Worm (Caenorhabditis elegans) whole organism, mixed stage, embryonic: Measurements from ENCODE around the gene slc-9B.1.

Source experiments
- M03D4.4 ChIP-seq: sonication (generic microtip); optimal IDR thresholded peaks from 2 replicates; lab custom pipeline; 2017; ENCODE audit warnings: mild to moderate bottlenecking, missing genetic modification characterization, missing compliant biosample characterization
- blmp-1 ChIP-seq: fragments of 150-350 bp; optimal IDR thresholded peaks from 2 replicates; lab custom pipeline; 2014; ENCODE audit warnings: missing biosample characterization, missing genetic modification characterization
- ceh-43 ChIP-seq: fragments of 200-800 bp; sonication (Bioruptor generic); optimal IDR thresholded peaks from 2 replicates; lab custom pipeline; 2018; ENCODE audit warnings: mild to moderate bottlenecking, missing genetic modification characterization, moderate library complexity, missing compliant biosample characterization
- ceh-83 ChIP-seq: fragments of 200-800 bp; sonication (Bioruptor generic); optimal IDR thresholded peaks from 2 replicates; lab custom pipeline; 2018; ENCODE audit warnings: mild to moderate bottlenecking, missing genetic modification characterization, missing compliant biosample characterization
- ces-1 ChIP-seq: fragments of 150-350 bp; optimal IDR thresholded peaks from 2 replicates; lab custom pipeline; 2014; ENCODE audit warnings: missing biosample characterization, missing genetic modification reagents, missing genetic modification characterization
- cnd-1 ChIP-seq: fragments of 200-800 bp; sonication (Bioruptor generic); optimal IDR thresholded peaks from 2 replicates; lab custom pipeline; 2018; ENCODE audit warnings: mild to moderate bottlenecking, missing genetic modification characterization, missing compliant biosample characterization
- drap-1 ChIP-seq: fragments of 200-800 bp; sonication (Bioruptor generic); optimal IDR thresholded peaks from 3 replicates; lab custom pipeline; 2018; ENCODE audit warnings: mild to moderate bottlenecking, missing genetic modification characterization, missing compliant biosample characterization
- elt-3 ChIP-seq: fragments of 150-350 bp; optimal IDR thresholded peaks from 2 replicates; lab custom pipeline; 2014; ENCODE audit warnings: missing biosample characterization, missing genetic modification characterization
- flh-1 ChIP-seq: fragments of 200-800 bp; sonication (Bioruptor generic); optimal IDR thresholded peaks from 2 replicates; lab custom pipeline; 2018; ENCODE audit warnings: mild to moderate bottlenecking, missing genetic modification characterization, moderate library complexity, missing compliant biosample characterization
- lin-13 ChIP-seq: fragments of 150-350 bp; optimal IDR thresholded peaks from 2 replicates; lab custom pipeline; 2014; ENCODE audit warnings: missing biosample characterization, missing genetic modification characterization
- lin-32 ChIP-seq: fragments of 200-800 bp; sonication (Bioruptor generic); optimal IDR thresholded peaks from 2 replicates; lab custom pipeline; 2018; ENCODE audit warnings: mild to moderate bottlenecking, missing genetic modification characterization, missing compliant biosample characterization
- mab-5 ChIP-seq: fragments of 150-350 bp; optimal IDR thresholded peaks from 2 replicates; lab custom pipeline; 2014; ENCODE audit warnings: missing biosample characterization, missing genetic modification characterization
- mep-1 ChIP-seq: fragments of 150-350 bp; optimal IDR thresholded peaks from 2 replicates; lab custom pipeline; 2017; ENCODE audit warnings: missing biosample characterization, missing genetic modification reagents, missing genetic modification characterization, inconsistent platforms
- mls-2 ChIP-seq: sonication (generic microtip); optimal IDR thresholded peaks from 2 replicates; lab custom pipeline; 2016; ENCODE audit warnings: mild to moderate bottlenecking, missing genetic modification characterization, moderate library complexity, missing compliant biosample characterization
- nhr-12 ChIP-seq: fragments of 150-350 bp; optimal IDR thresholded peaks from 2 replicates; lab custom pipeline; 2014; ENCODE audit warnings: missing biosample characterization, missing genetic modification characterization
- nhr-237 ChIP-seq: fragments of 150-350 bp; optimal IDR thresholded peaks from 2 replicates; lab custom pipeline; 2014; ENCODE audit warnings: missing biosample characterization, missing genetic modification characterization
- pha-4 ChIP-seq: fragments of 150-350 bp; optimal IDR thresholded peaks from 2 replicates; lab custom pipeline; 2018; ENCODE audit warnings: missing biosample characterization, missing genetic modification reagents, missing genetic modification characterization
- snpc-4 ChIP-seq: fragments of 150-350 bp; optimal IDR thresholded peaks from 2 replicates; lab custom pipeline; 2014; ENCODE audit warnings: missing biosample characterization, missing genetic modification characterization
- sptf-1 ChIP-seq: sonication (generic microtip); optimal IDR thresholded peaks from 2 replicates; lab custom pipeline; 2017; ENCODE audit warnings: mild to moderate bottlenecking, missing genetic modification characterization, moderate library complexity, missing compliant biosample characterization
- tbx-8 ChIP-seq: fragments of 200-800 bp; sonication (Bioruptor generic); optimal IDR thresholded peaks from 2 replicates; lab custom pipeline; 2018; ENCODE audit warnings: mild to moderate bottlenecking, missing genetic modification characterization, moderate library complexity, missing compliant biosample characterization
- unc-120 ChIP-seq: sonication (generic microtip); optimal IDR thresholded peaks from 2 replicates; lab custom pipeline; 2017; ENCODE audit warnings: missing genetic modification characterization, missing compliant biosample characterization; ENCODE audit not compliant: poor library complexity, severe bottlenecking
- unc-39 ChIP-seq: fragments of 150-350 bp; optimal IDR thresholded peaks from 2 replicates; lab custom pipeline; 2014; ENCODE audit warnings: missing biosample characterization, missing genetic modification characterization
- unc-62 ChIP-seq: fragments of 150-350 bp; optimal IDR thresholded peaks from 2 replicates; lab custom pipeline; 2014; ENCODE audit warnings: missing biosample characterization, missing genetic modification reagents, missing genetic modification characterization
- zip-8 ChIP-seq: fragments of 150-350 bp; optimal IDR thresholded peaks from 2 replicates; lab custom pipeline; 2014; ENCODE audit warnings: missing biosample characterization, missing genetic modification characterization

The slc-9B.1 gene

ce11 chrX:10327323-10328022, 48.1 kb downstream of the slc-9B.1 start, which contains the start of gene acl-5:
Gene acl-5, minus strand, starts transcription at chrX:10327456.
- TF ChIP-seq nhr-237 (no peak), cnd-1 (tag; lab: Kevin White, UChicago) (no peak), lin-32 (GFP tag; lab: Kevin White, UChicago) (no peak), blmp-1 (tag; lab: Kevin White, UChicago) (no peak), M03D4.4 (tag; lab: Kevin White, UChicago) (no peak), snpc-4 (tag; lab: Kevin White, UChicago) (no peak), tbx-8 (GFP tag; lab: Kevin White, UChicago) (no peak), zip-8 (tag; lab: Kevin White, UChicago) (no peak), flh-1 (no peak), pha-4 (no peak), lin-13 (tag; lab: Kevin White, UChicago) (no peak), sptf-1 (tag; lab: Kevin White, UChicago) (no peak), drap-1 (GFP tag; lab: Kevin White, UChicago) (no peak), nhr-12 (tag; lab: Kevin White, UChicago) (no peak), mls-2 (tag; lab: Kevin White, UChicago) (no peak), unc-39 (tag; lab: Kevin White, UChicago) (no peak), ceh-83 (GFP tag; lab: Kevin White, UChicago) (no peak), unc-62 (GFP tag; lab: Kevin White, UChicago) (no peak), unc-120 (tag; lab: Kevin White, UChicago) (no peak)

DNA sequence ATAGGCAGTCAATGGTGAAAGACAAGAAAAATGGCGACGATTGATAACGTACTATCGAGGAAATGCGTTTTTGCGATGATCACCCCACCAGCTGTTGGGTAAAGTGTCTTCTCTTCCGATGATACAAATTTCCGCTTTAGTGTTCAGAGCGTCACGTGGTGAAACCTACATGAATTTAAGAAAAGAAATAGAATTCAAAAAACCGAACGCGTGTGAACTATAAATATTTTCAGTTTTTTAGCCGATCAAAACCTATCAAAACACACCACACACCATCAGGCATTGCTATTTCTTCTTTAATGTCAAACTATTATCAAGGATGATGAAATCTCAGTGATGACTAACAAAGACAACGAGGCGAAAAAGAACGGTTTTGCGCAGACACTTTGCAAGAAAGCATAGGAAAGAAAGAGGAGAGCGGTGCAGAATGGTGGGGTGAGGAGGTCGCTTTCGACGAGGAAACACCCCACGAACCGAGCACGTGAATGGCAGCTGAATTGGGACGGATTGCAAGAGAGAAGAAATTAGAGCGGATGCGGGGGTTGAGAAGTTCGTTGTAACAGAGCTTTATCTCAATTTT, 52.7 kb downstream of the slc-9B.1 start:
- no peak for TF ChIP-seq tbx-8 (GFP tag; lab: Kevin White, UChicago)
- TF ChIP-seq ceh-43 (GFP tag; lab: Kevin White, UChicago): no peak
- TF ChIP-seq mab-5 (tag; lab: Kevin White, UChicago): no peak
- TF ChIP-seq elt-3 (tag; lab: Kevin White, UChicago): no peak
- TF ChIP-seq sptf-1 (tag; lab: Kevin White, UChicago): no peak
- peak; percentile 32 for TF ChIP-seq unc-62 (GFP tag; lab: Kevin White, UChicago)
- TF ChIP-seq mls-2 (tag; lab: Kevin White, UChicago): no peak
- no peak for TF ChIP-seq mep-1 (tag; lab: Kevin White, UChicago)
- peak; percentile 39 for TF ChIP-seq ces-1
- no peak for TF ChIP-seq blmp-1 (tag; lab: Kevin White, UChicago)
